Worm (Caenorhabditis elegans): Measurements from ENCODE around the gene ZK512.4.

- TF ChIP-seq ztf-11 (tag; optimal IDR thresholded peaks at IDR 0.05), result no peak
- no peak for TF ChIP-seq pqm-1 (tag; optimal IDR thresholded peaks at IDR 0.05)
- TF ChIP-seq lin-39 (tag; optimal IDR thresholded peaks at IDR 0.05), result no peak
- TF ChIP-seq sdz-12 (GFP tag; optimal IDR thresholded peaks at IDR 0.05), result no peak
- TF ChIP-seq nhr-111 (GFP tag; optimal IDR thresholded peaks at IDR 0.05), result no peak
- no peak for TF ChIP-seq nhr-6 (tag; optimal IDR thresholded peaks at IDR 0.05)
- no peak for TF ChIP-seq nhr-11 (tag; optimal IDR thresholded peaks at IDR 0.05)
- TF ChIP-seq spr-1 (tag; optimal IDR thresholded peaks at IDR 0.05), result no peak
- no peak for TF ChIP-seq ceh-82 (tag; optimal IDR thresholded peaks at IDR 0.05)
Measured at ce11 chrIII:9138601-9139000, 6.5 kb upstream of the ZK512.4 start, which contains the start of gene ZK512.7.

All from whole organism, L4 larva.